Fruit fly (Drosophila melanogaster): ENCODE data around the gene CG11656.

The CG11656 gene

dm6 chr3R:13018284-13018900, 8.7 kb downstream of the CG11656 start:
- TF ChIP-seq chif (GFP tag; optimal IDR thresholded peaks at IDR 0.05) (no peak), CG18262 (tag; optimal IDR thresholded peaks at IDR 0.05) (no peak), CkIIα-i1 (GFP tag; IDR thresholded peaks at IDR 0.05) (no peak), pfk (GFP tag; optimal IDR thresholded peaks at IDR 0.05) (peak; percentile 1), ftz-f1 (GFP tag; optimal IDR thresholded peaks at IDR 0.05) (peak; percentile 7), Dref (GFP tag; IDR thresholded peaks at IDR 0.05) (no peak), run (tag; optimal IDR thresholded peaks at IDR 0.05) (peak; percentile 55), Neu2 (GFP tag; optimal IDR thresholded peaks at IDR 0.05; ENCODE audit: borderline replicate concordance) (no peak), CG13775 (GFP tag; optimal IDR thresholded peaks at IDR 0.05) (no peak), CG4424 (GFP tag; optimal IDR thresholded peaks at IDR 0.05) (no peak), Spps (tag; optimal IDR thresholded peaks at IDR 0.05) (no peak), ranshi (GFP tag; IDR thresholded peaks at IDR 0.05) (no peak), CG6765 (GFP tag; optimal IDR thresholded peaks at IDR 0.05) (no peak), sug (tag; optimal IDR thresholded peaks at IDR 0.05) (peak; percentile 94), CG9932 (GFP tag; IDR thresholded peaks at IDR 0.05) (no peak), CG10543 (GFP tag; optimal IDR thresholded peaks at IDR 0.05) (peak; percentile 69), CG33557 (GFP tag; optimal IDR thresholded peaks at IDR 0.05) (no peak), CG2875 (GFP tag; optimal IDR thresholded peaks at IDR 0.05) (no peak), Stat92E (GFP tag; optimal IDR thresholded peaks at IDR 0.05) (no peak), Pdp1 (GFP tag; optimal IDR thresholded peaks at IDR 0.05) (peak in 1 of 2 experiments; percentile 74), her (GFP tag; optimal IDR thresholded peaks at IDR 0.05) (no peak), eyg (GFP tag; optimal IDR thresholded peaks at IDR 0.05) (no peak), CG32772 (GFP tag; IDR thresholded peaks at IDR 0.05) (no peak), pb (GFP tag; optimal IDR thresholded peaks at IDR 0.05) (no peak), CG7987 (GFP tag; optimal IDR thresholded peaks at IDR 0.05) (peak; percentile 20), grn (GFP tag; optimal IDR thresholded peaks at IDR 0.05) (peak; percentile 78), hb (GFP tag; IDR thresholded peaks at IDR 0.05; ENCODE audit: partially characterized antibody) (no peak), slbo (GFP tag; IDR thresholded peaks at IDR 0.05) (0 out of 2 replicates have a peak, but pooled peaks have one; percentile 12), corto (GFP tag; optimal IDR thresholded peaks at IDR 0.05) (no peak), CG1233 (GFP tag; optimal IDR thresholded peaks at IDR 0.05) (no peak), mirr (GFP tag; optimal IDR thresholded peaks at IDR 0.05) (peak; percentile 86), Camta (GFP tag; optimal IDR thresholded peaks at IDR 0.05) (no peak), Hey (tag; optimal IDR thresholded peaks at IDR 0.05) (peak; percentile 4), CG43689 (GFP tag; IDR thresholded peaks at IDR 0.05) (no peak), CG15514 (GFP tag; optimal IDR thresholded peaks at IDR 0.05) (no peak), CG32532 (GFP tag; IDR thresholded peaks at IDR 0.05) (0 out of 2 replicates have a peak, but pooled peaks have one; percentile 8), CG8924 (tag; optimal IDR thresholded peaks at IDR 0.05) (no peak), CG6254 (GFP tag; optimal IDR thresholded peaks at IDR 0.05) (peak; percentile 42), crol (GFP tag; IDR thresholded peaks at IDR 0.05) (peak; percentile 21; the same call in 1 of the 2 replicates), bbx (GFP tag; IDR thresholded peaks at IDR 0.05; ENCODE audit: partially characterized antibody) (no peak), hbn (GFP tag; IDR thresholded peaks at IDR 0.05; ENCODE audit: partially characterized antibody) (no peak), Hmr (GFP tag; optimal IDR thresholded peaks at IDR 0.05) (no peak), emc (GFP tag; optimal IDR thresholded peaks at IDR 0.05) (no peak), CG34376 (GFP tag; optimal IDR thresholded peaks at IDR 0.05) (peak; percentile 66), Hand (GFP tag; optimal IDR thresholded peaks at IDR 0.05) (peak; percentile 1), CG6175 (GFP tag; IDR thresholded peaks at IDR 0.05) (peak; percentile 67; the same call in 2 of the 3 replicates), CG9215 (GFP tag; IDR thresholded peaks at IDR 0.05) (no peak), CG17612 (GFP tag; IDR thresholded peaks at IDR 0.05) (no peak), az2 (GFP tag; optimal IDR thresholded peaks at IDR 0.05) (no peak)

Data from whole organism, embryonic.